Fruit fly (Drosophila melanogaster) whole organism, embryonic: ENCODE data around the gene CG6567.

Source experiments
- Atf6 ChIP-seq: fragments of 200-800 bp; sonication (Bioruptor generic); IDR thresholded peaks from 2 replicates; pipeline ENCODE4 v1.3.6; 2022; ENCODE audit warnings: missing biosample characterization, missing genetic modification characterization
- B-H2 ChIP-seq: fragments of 200-800 bp; sonication (Bioruptor generic); optimal IDR thresholded peaks from 2 replicates; lab custom pipeline; 2018; ENCODE audit warnings: missing biosample characterization, mild to moderate bottlenecking, missing genetic modification characterization
- CG11085 ChIP-seq: fragments of 200-800 bp; sonication (Bioruptor generic); IDR thresholded peaks from 2 replicates; pipeline ENCODE4 v1.3.6; 2022; ENCODE audit warnings: missing biosample characterization, missing genetic modification characterization
- CG12104 ChIP-seq: fragments of 200-800 bp; sonication (Bioruptor generic); optimal IDR thresholded peaks from 3 replicates; lab custom pipeline; 2016; ENCODE audit warnings: missing biosample characterization, missing genetic modification characterization
- CG12236 ChIP-seq: fragments of 200-800 bp; sonication (Bioruptor generic); optimal IDR thresholded peaks from 2 replicates; lab custom pipeline; 2016; ENCODE audit warnings: missing biosample characterization, missing genetic modification characterization
- CG12659 ChIP-seq: fragments of 200-800 bp; sonication (Bioruptor generic); optimal IDR thresholded peaks from 3 replicates; lab custom pipeline; 2017; ENCODE audit warnings: mild to moderate bottlenecking, missing biosample characterization, missing genetic modification reagents, missing genetic modification characterization
- CG17802 ChIP-seq: fragments of 200-800 bp; sonication (Bioruptor generic); optimal IDR thresholded peaks from 2 replicates; lab custom pipeline; 2018; ENCODE audit warnings: missing biosample characterization, mild to moderate bottlenecking, missing genetic modification characterization, moderate library complexity
- CG18262 ChIP-seq: fragments of 200-800 bp; optimal IDR thresholded peaks from 3 replicates; lab custom pipeline; 2019; ENCODE audit warnings: missing biosample characterization, mild to moderate bottlenecking, missing genetic modification characterization, moderate library complexity
- CG18619 ChIP-seq: fragments of 200-800 bp; sonication (Bioruptor generic); optimal IDR thresholded peaks from 3 replicates; lab custom pipeline; 2017; ENCODE audit warnings: missing biosample characterization, mild to moderate bottlenecking, missing genetic modification characterization
- CG2199 ChIP-seq: fragments of 200-800 bp; sonication (Bioruptor generic); IDR thresholded peaks from 3 replicates; pipeline ENCODE4 v1.3.6; 2022; ENCODE audit warnings: missing biosample characterization, missing genetic modification characterization
- CG31224 ChIP-seq: fragments of 200-800 bp; sonication (Bioruptor generic); IDR thresholded peaks from 2 replicates; pipeline ENCODE4 v1.3.6; 2022; ENCODE audit warnings: missing biosample characterization, missing genetic modification characterization
- CG6175 ChIP-seq: fragments of 200-800 bp; sonication (Bioruptor generic); IDR thresholded peaks from 3 replicates; pipeline ENCODE4 v1.3.6; 2022; ENCODE audit warnings: missing biosample characterization, missing genetic modification characterization
- CG6689 ChIP-seq: fragments of 200-800 bp; sonication (Bioruptor generic); IDR thresholded peaks from 2 replicates; pipeline ENCODE4 v1.3.6; 2022; ENCODE audit warnings: missing biosample characterization, missing genetic modification characterization
- CG6765 ChIP-seq: fragments of 200-800 bp; sonication (Bioruptor generic); optimal IDR thresholded peaks from 3 replicates; lab custom pipeline; 2017; ENCODE audit warnings: missing biosample characterization, mild to moderate bottlenecking, missing genetic modification characterization
- CG8478 ChIP-seq: fragments of >200 bp; optimal IDR thresholded peaks from 2 replicates; lab custom pipeline; 2018
- CTCF ChIP-seq: fragments of 200-800 bp; sonication (Bioruptor generic); optimal IDR thresholded peaks from 2 replicates; lab custom pipeline; 2017; ENCODE audit warnings: missing biosample characterization, mild to moderate bottlenecking, missing genetic modification characterization, moderate library complexity
- CoRest ChIP-seq: fragments of 200-800 bp; sonication (Bioruptor generic); optimal IDR thresholded peaks from 3 replicates; lab custom pipeline; 2018; ENCODE audit warnings: missing biosample characterization, mild to moderate bottlenecking, missing genetic modification characterization, moderate library complexity
- E2f1 ChIP-seq: fragments of 200-800 bp; sonication (Bioruptor generic); IDR thresholded peaks from 2 replicates; pipeline ENCODE4 v1.3.6; 2022; ENCODE audit warnings: missing biosample characterization, missing genetic modification characterization
- ERR ChIP-seq: fragments of 200-800 bp; sonication (Bioruptor generic); optimal IDR thresholded peaks from 2 replicates; lab custom pipeline; 2016; ENCODE audit warnings: missing biosample characterization, missing genetic modification characterization
- Hmx ChIP-seq: fragments of 200-800 bp; sonication (Bioruptor generic); optimal IDR thresholded peaks from 2 replicates; lab custom pipeline; 2016; ENCODE audit warnings: missing biosample characterization, missing genetic modification characterization
- Kr ChIP-seq: fragments of 200-800 bp; sonication (Bioruptor generic); optimal IDR thresholded peaks from 2 replicates; lab custom pipeline; 2017; ENCODE audit warnings: missing biosample characterization, mild to moderate bottlenecking, missing genetic modification characterization
- MBD-R2 ChIP-seq: fragments of 200-800 bp; sonication (Bioruptor generic); IDR thresholded peaks from 2 replicates; pipeline ENCODE4 v1.3.6; 2022; ENCODE audit warnings: missing biosample characterization, missing genetic modification characterization
- Meics ChIP-seq: fragments of 200-800 bp; sonication (Bioruptor generic); optimal IDR thresholded peaks from 2 replicates; lab custom pipeline; 2017; ENCODE audit warnings: missing biosample characterization, mild to moderate bottlenecking, missing genetic modification characterization
- NC2β ChIP-seq: fragments of 200-800 bp; sonication (Bioruptor generic); optimal IDR thresholded peaks from 2 replicates; lab custom pipeline; 2016; ENCODE audit warnings: missing biosample characterization, missing genetic modification characterization
- Oaz ChIP-seq: fragments of 200-800 bp; sonication (Bioruptor generic); IDR thresholded peaks from 2 replicates; pipeline ENCODE4 v1.3.6; 2022; ENCODE audit warnings: missing biosample characterization, missing genetic modification characterization
- Opbp ChIP-seq: fragments of 200-800 bp; sonication (Bioruptor generic); IDR thresholded peaks from 3 replicates; pipeline ENCODE4 v1.3.6; 2022; ENCODE audit warnings: missing biosample characterization, missing genetic modification characterization; ENCODE audit not compliant: partially characterized antibody
- Pdp1 ChIP-seq, 2 experiments: fragments of 200-800 bp; sonication (Bioruptor generic); optimal IDR thresholded peaks; 3 replicates each; lab custom pipeline; 2016; ENCODE audit warnings: missing biosample characterization in 2 of 2, missing genetic modification characterization in 2 of 2, mild to moderate bottlenecking in 1 of 2, moderate library complexity in 1 of 2
- al ChIP-seq: fragments of 200-800 bp; sonication (Bioruptor generic); IDR thresholded peaks from 2 replicates; pipeline ENCODE4 v1.3.6; 2022; ENCODE audit warnings: missing biosample characterization, missing genetic modification characterization
- aop ChIP-seq: fragments of 200-800 bp; sonication (Bioruptor generic); IDR thresholded peaks from 2 replicates; pipeline ENCODE4 v1.3.6; 2022; ENCODE audit warnings: missing biosample characterization, missing genetic modification characterization
- chif ChIP-seq, 2 experiments: fragments of 200-800 bp; sonication (Bioruptor generic); optimal IDR thresholded peaks; 3 replicates each; lab custom pipeline; 2016; ENCODE audit warnings: missing biosample characterization in 2 of 2, missing genetic modification characterization in 2 of 2
- dan ChIP-seq: fragments of 200-800 bp; sonication (Bioruptor generic); IDR thresholded peaks from 2 replicates; pipeline ENCODE4 v1.3.6; 2022; ENCODE audit warnings: missing biosample characterization, missing genetic modification characterization
- emc ChIP-seq: fragments of 200-800 bp; sonication (Bioruptor generic); optimal IDR thresholded peaks from 2 replicates; lab custom pipeline; 2016; ENCODE audit warnings: missing biosample characterization, missing genetic modification characterization
- fd3F ChIP-seq: fragments of 200-800 bp; sonication (Bioruptor generic); optimal IDR thresholded peaks from 2 replicates; lab custom pipeline; 2018; ENCODE audit warnings: missing biosample characterization, mild to moderate bottlenecking, missing genetic modification characterization, moderate library complexity
- fu2 ChIP-seq: fragments of 200-800 bp; sonication (Bioruptor generic); optimal IDR thresholded peaks from 2 replicates; lab custom pipeline; 2016; ENCODE audit warnings: missing biosample characterization, missing genetic modification characterization
- grau ChIP-seq: fragments of 200-800 bp; optimal IDR thresholded peaks from 3 replicates; lab custom pipeline; 2019; ENCODE audit warnings: missing biosample characterization, mild to moderate bottlenecking, missing genetic modification characterization, moderate library complexity
- gsb ChIP-seq: fragments of 200-800 bp; sonication (Bioruptor generic); IDR thresholded peaks from 2 replicates; pipeline ENCODE4 v1.3.6; 2022; ENCODE audit warnings: missing biosample characterization, missing genetic modification characterization
- insv ChIP-seq, 2 experiments: fragments of 200-800 bp; sonication (Bioruptor generic); optimal IDR thresholded peaks; 3 replicates each; lab custom pipeline; 2016 to 2018; ENCODE audit warnings: missing biosample characterization in 2 of 2, missing genetic modification characterization in 2 of 2
- mld ChIP-seq: fragments of 200-800 bp; sonication (Bioruptor generic); IDR thresholded peaks from 3 replicates; pipeline ENCODE4 v1.3.6; 2022; ENCODE audit warnings: missing biosample characterization, missing genetic modification characterization; ENCODE audit not compliant: partially characterized antibody
- oc ChIP-seq: fragments of 200-800 bp; sonication (Bioruptor generic); optimal IDR thresholded peaks from 2 replicates; lab custom pipeline; 2018; ENCODE audit warnings: missing biosample characterization, mild to moderate bottlenecking, missing genetic modification characterization, moderate library complexity
- pan ChIP-seq, 4 experiments: fragments of >200 bp in 3 of 4; fragments of 200-800 bp in 1 of 4; sonication (Bioruptor generic) in 1 of 4; optimal IDR thresholded peaks in 3 of 4; IDR thresholded peaks in 1 of 4; 2 replicates each; pipeline versions ENCODE4 v1.3.6 to Lab custom; 2017 to 2022; ENCODE audit warnings: missing biosample characterization in 2 of 4, missing genetic modification characterization in 2 of 4, mixed read lengths in 1 of 4
- pb ChIP-seq: fragments of 200-800 bp; sonication (Bioruptor generic); optimal IDR thresholded peaks from 3 replicates; lab custom pipeline; 2016; ENCODE audit warnings: missing biosample characterization, missing genetic modification characterization
- prd ChIP-seq, 3 experiments: fragments of >200 bp in 2 of 3; fragments of 200-800 bp in 1 of 3; sonication (Bioruptor generic) in 1 of 3; optimal IDR thresholded peaks in 2 of 3; IDR thresholded peaks in 1 of 3; 2 replicates in 2 of 3; 3 replicates in 1 of 3; pipeline versions ENCODE4 v1.3.6 to Lab custom; 2017 to 2022; ENCODE audit warnings: missing biosample characterization in 1 of 3, missing genetic modification characterization in 1 of 3
- pum ChIP-seq: fragments of 200-800 bp; sonication (Bioruptor generic); optimal IDR thresholded peaks from 2 replicates; lab custom pipeline; 2016; ENCODE audit warnings: missing biosample characterization, missing genetic modification characterization
- schlank ChIP-seq: fragments of 200-800 bp; sonication (Bioruptor generic); optimal IDR thresholded peaks from 2 replicates; lab custom pipeline; 2018; ENCODE audit warnings: missing biosample characterization, mild to moderate bottlenecking, missing genetic modification characterization
- scrt ChIP-seq: fragments of 200-800 bp; sonication (Bioruptor generic); optimal IDR thresholded peaks from 2 replicates; lab custom pipeline; 2018; ENCODE audit warnings: missing biosample characterization, mild to moderate bottlenecking, missing genetic modification characterization, moderate library complexity
- slou ChIP-seq: fragments of 200-800 bp; sonication (Bioruptor generic); optimal IDR thresholded peaks from 3 replicates; lab custom pipeline; 2016; ENCODE audit warnings: missing biosample characterization, missing genetic modification characterization
- sna ChIP-seq: fragments of 200-800 bp; sonication (Bioruptor generic); IDR thresholded peaks from 2 replicates; pipeline ENCODE4 v1.3.6; 2022; ENCODE audit warnings: missing biosample characterization, missing genetic modification characterization; ENCODE audit not compliant: partially characterized antibody
- stc ChIP-seq: fragments of 200-800 bp; sonication (Bioruptor generic); IDR thresholded peaks from 2 replicates; pipeline ENCODE4 v1.3.6; 2022; ENCODE audit warnings: missing biosample characterization, missing genetic modification characterization
- trh ChIP-seq: fragments of 200-800 bp; sonication (Bioruptor generic); optimal IDR thresholded peaks from 2 replicates; lab custom pipeline; 2016; ENCODE audit warnings: missing biosample characterization, missing genetic modification characterization
- tx ChIP-seq: fragments of 200-800 bp; sonication (Bioruptor generic); optimal IDR thresholded peaks from 2 replicates; lab custom pipeline; 2016; ENCODE audit warnings: missing biosample characterization, missing genetic modification characterization
- zf30C ChIP-seq: fragments of 200-800 bp; sonication (Bioruptor generic); optimal IDR thresholded peaks from 3 replicates; lab custom pipeline; 2018; ENCODE audit warnings: missing biosample characterization, mild to moderate bottlenecking, missing genetic modification characterization

Gene CG6567

DNA sequence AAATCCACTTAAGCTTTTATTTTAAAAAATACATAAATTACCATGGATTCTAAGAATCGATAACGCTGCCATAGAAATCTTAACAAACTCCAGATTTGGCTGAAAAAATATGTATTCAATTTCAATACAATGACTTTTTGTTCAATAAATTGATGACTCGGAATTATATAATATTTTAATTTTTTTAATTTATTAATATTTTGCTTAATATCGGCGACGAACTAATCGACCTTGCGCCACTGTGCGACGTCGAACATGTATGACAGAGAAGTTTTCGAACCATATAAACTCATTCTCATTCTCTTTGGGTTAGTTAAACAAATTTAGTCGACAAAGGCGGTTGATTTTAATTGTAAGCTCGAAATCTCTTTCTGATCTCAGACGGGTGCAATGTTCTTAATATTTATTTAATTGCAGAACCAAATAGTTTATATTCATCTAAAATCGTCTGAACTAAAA, 4.7 kb downstream of the CG6567 start, which contains the start of gene CG42394 (continued):
- peak; percentile 87 for TF ChIP-seq gsb (GFP tag; lab: Robert Waterston, UW)
- TF ChIP-seq fu2 = peak; percentile 53
- peak; percentile 88; the same call in 2 of the 3 replicates for TF ChIP-seq CG2199 (GFP tag; lab: Robert Waterston, UW)
- TF ChIP-seq Kr (GFP tag; lab: Kevin White, UChicago) = peak; percentile 43
- no peak for TF ChIP-seq B-H2 (GFP tag; lab: Kevin White, UChicago)
- peak; percentile 92 for TF ChIP-seq oc
- TF ChIP-seq trh = peak; percentile 90
- peak; percentile 88 for TF ChIP-seq CG31224 (GFP tag; lab: Robert Waterston, UW)
- TF ChIP-seq pan (optimal IDR thresholded peaks at IDR 0.05; lab: Kevin White, UChicago) = no peak
- peak in 1 of 2 experiments; percentile 93 for TF ChIP-seq pan (GFP tag; optimal IDR thresholded peaks at IDR 0.05 in 1 of 2, IDR thresholded peaks at IDR 0.05 in 1 of 2)
- peak; percentile 91 for TF ChIP-seq al (GFP tag; lab: Robert Waterston, UW)
- peak in 1 of 2 experiments; percentile 31 for TF ChIP-seq insv (GFP tag; optimal IDR thresholded peaks at IDR 0.05; lab: Kevin White, UChicago)
- peak; percentile 93 for TF ChIP-seq CG6689 (GFP tag; lab: Robert Waterston, UW)
- peak; percentile 96 for TF ChIP-seq Atf6 (GFP tag; lab: Robert Waterston, UW)
- TF ChIP-seq zf30C (GFP tag; lab: Kevin White, UChicago) = peak; percentile 2
- TF ChIP-seq slou = peak; percentile 84
- TF ChIP-seq grau = peak; percentile 95
- peak; percentile 97 for TF ChIP-seq Meics (GFP tag; lab: Kevin White, UChicago)
- peak; percentile 70 for TF ChIP-seq schlank (tag; lab: Kevin White, UChicago)
- peak; percentile 56 to 75 for TF ChIP-seq chif (GFP tag; optimal IDR thresholded peaks at IDR 0.05; lab: Kevin White, UChicago)
- TF ChIP-seq CG6765 (GFP tag; lab: Kevin White, UChicago) = peak; percentile 92
- TF ChIP-seq scrt (GFP tag; lab: Kevin White, UChicago) = peak; percentile 90
- peak; percentile 80 for TF ChIP-seq CG17802 (tag; lab: Kevin White, UChicago)
- TF ChIP-seq dan (GFP tag; lab: Robert Waterston, UW) = no peak
- no peak for TF ChIP-seq sna (GFP tag; lab: Robert Waterston, UW)
- peak; percentile 96 for TF ChIP-seq CoRest (tag; lab: Kevin White, UChicago)
- TF ChIP-seq CG12236 = peak; percentile 49
- peak; percentile 74 for TF ChIP-seq CG11085 (GFP tag; lab: Robert Waterston, UW)
- no peak for TF ChIP-seq prd (optimal IDR thresholded peaks at IDR 0.05; lab: Kevin White, UChicago)
- TF ChIP-seq prd (GFP tag; IDR thresholded peaks at IDR 0.05; lab: Robert Waterston, UW) = peak; percentile 94
- TF ChIP-seq mld (GFP tag; lab: Robert Waterston, UW) = no peak
- TF ChIP-seq emc (GFP tag; lab: Kevin White, UChicago) = peak; percentile 18
- peak; percentile 85 for TF ChIP-seq MBD-R2 (GFP tag; lab: Robert Waterston, UW)
- TF ChIP-seq Opbp = no peak
- no peak for TF ChIP-seq CG8478 (lab: Kevin White, UChicago)
- TF ChIP-seq pb (GFP tag; lab: Kevin White, UChicago) = no peak
- peak; percentile 67 for TF ChIP-seq ERR
- peak; percentile 95 for TF ChIP-seq stc (GFP tag; lab: Robert Waterston, UW)
- peak; percentile 72 for TF ChIP-seq aop (GFP tag; lab: Robert Waterston, UW)
- TF ChIP-seq CG18619 = peak; percentile 93
- TF ChIP-seq CG18262 (tag; lab: Kevin White, UChicago) = peak; percentile 99
- TF ChIP-seq pum (GFP tag; lab: Kevin White, UChicago) = peak; percentile 64
- TF ChIP-seq Oaz = peak; percentile 78
- TF ChIP-seq tx (GFP tag; lab: Kevin White, UChicago) = peak; percentile 17
- TF ChIP-seq CG6175 (GFP tag; lab: Robert Waterston, UW) = peak; percentile 85
- peak; percentile 68 for TF ChIP-seq NC2β (GFP tag; lab: Kevin White, UChicago)
- no peak for TF ChIP-seq Hmx (GFP tag; lab: Kevin White, UChicago)
- TF ChIP-seq CG12104 = peak; percentile 96
- TF ChIP-seq E2f1 (GFP tag; lab: Robert Waterston, UW) = peak; percentile 95
- peak; percentile 90 for TF ChIP-seq fd3F (GFP tag; lab: Kevin White, UChicago)
- TF ChIP-seq CG12659 (GFP tag; lab: Kevin White, UChicago) = peak; percentile 96
- TF ChIP-seq CTCF (GFP tag; lab: Kevin White, UChicago) = peak; percentile 67
- TF ChIP-seq Pdp1 (GFP tag; optimal IDR thresholded peaks at IDR 0.05; lab: Kevin White, UChicago) = peak; percentile 63 to 86
